Fruit fly (Drosophila melanogaster) Kc167 (cell line): ENCODE measurements around the gene CG42674.

ENCODE experiments used
- h ChIP-seq: fragments of >200 bp; optimal IDR thresholded peaks from 3 replicates; lab custom pipeline; 2018; ENCODE audit warnings: missing external identifiers
- insv ChIP-seq: fragments of >200 bp; optimal IDR thresholded peaks from 3 replicates; lab custom pipeline; 2018; ENCODE audit warnings: missing external identifiers
- psq ChIP-seq: fragments of >200 bp; optimal IDR thresholded peaks from 2 replicates; lab custom pipeline; 2017; ENCODE audit warnings: missing external identifiers
- ttk ChIP-seq: sonication (Bioruptor generic); optimal IDR thresholded peaks from 2 replicates; lab custom pipeline; 2017; ENCODE audit warnings: missing external identifiers

DNA sequence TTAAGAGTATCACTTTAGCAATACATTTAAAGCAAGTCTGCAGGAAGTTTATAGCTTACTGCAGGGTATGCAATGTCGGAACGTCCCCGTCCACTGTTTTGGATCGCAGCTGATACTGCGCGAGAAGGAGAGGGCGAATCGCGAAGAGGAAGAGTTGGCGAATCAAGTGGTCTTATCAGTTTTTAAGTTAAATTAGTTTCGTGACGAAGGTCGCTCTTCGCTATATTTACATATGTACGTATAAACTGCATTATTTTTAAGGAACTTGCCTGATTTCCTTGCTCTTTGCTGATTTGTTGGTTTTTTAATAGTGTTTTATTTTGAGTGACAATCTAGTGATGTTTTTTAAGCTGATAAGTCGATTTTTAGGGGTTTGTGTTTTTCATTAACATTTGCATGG is 904 bp downstream of the CG42674 start:
- no peak for TF ChIP-seq insv (lab: Kevin White, UChicago)
- no peak for TF ChIP-seq psq (lab: Kevin White, UChicago)
- no peak for TF ChIP-seq ttk (lab: Kevin White, UChicago)
- TF ChIP-seq h: no peak
